Fruit fly (Drosophila melanogaster) whole organism, embryonic: Measurements from ENCODE around the gene CG7295.

Experiments used
- ATbp ChIP-seq: fragments of 200-800 bp; sonication (Bioruptor generic); optimal IDR thresholded peaks from 2 replicates; lab custom pipeline; 2017; ENCODE audit warnings: missing biosample characterization, mild to moderate bottlenecking, missing genetic modification characterization, missing genetic modification reagents
- Adf1 ChIP-seq: fragments of 200-800 bp; sonication (Bioruptor generic); IDR thresholded peaks from 2 replicates; pipeline ENCODE4 v1.3.6; 2022; ENCODE audit warnings: missing biosample characterization, missing genetic modification characterization
- B-H2 ChIP-seq: fragments of 200-800 bp; sonication (Bioruptor generic); optimal IDR thresholded peaks from 2 replicates; lab custom pipeline; 2018; ENCODE audit warnings: missing biosample characterization, mild to moderate bottlenecking, missing genetic modification characterization
- Blimp-1 ChIP-seq: fragments of 200-800 bp; sonication (Bioruptor generic); optimal IDR thresholded peaks from 3 replicates; lab custom pipeline; 2018; ENCODE audit warnings: missing biosample characterization, missing genetic modification characterization, mild to moderate bottlenecking, moderate library complexity, missing genetic modification reagents
- Bteb2 ChIP-seq: fragments of 200-800 bp; sonication (Bioruptor generic); optimal IDR thresholded peaks from 2 replicates; lab custom pipeline; 2016; ENCODE audit warnings: missing biosample characterization, missing genetic modification characterization
- CG13287 ChIP-seq: fragments of 200-800 bp; sonication (Bioruptor generic); IDR thresholded peaks from 2 replicates; pipeline ENCODE4 v1.3.6; 2022; ENCODE audit warnings: missing biosample characterization, missing genetic modification characterization; ENCODE audit not compliant: partially characterized antibody
- CG14441 ChIP-seq: fragments of 200-800 bp; sonication (Bioruptor generic); IDR thresholded peaks from 2 replicates; pipeline ENCODE4 v1.3.6; 2022; ENCODE audit warnings: missing biosample characterization, missing genetic modification characterization
- CG16813 ChIP-seq: fragments of 200-800 bp; sonication (Bioruptor generic); IDR thresholded peaks from 3 replicates; pipeline ENCODE4 v1.3.6; 2022; ENCODE audit warnings: missing biosample characterization, missing genetic modification characterization; ENCODE audit not compliant: partially characterized antibody
- CG17359 ChIP-seq: fragments of 200-800 bp; sonication (Bioruptor generic); optimal IDR thresholded peaks from 3 replicates; lab custom pipeline; 2018; ENCODE audit warnings: missing biosample characterization, mild to moderate bottlenecking, missing genetic modification characterization, moderate library complexity
- CG18599 ChIP-seq: fragments of 200-800 bp; sonication (Bioruptor generic); optimal IDR thresholded peaks from 3 replicates; lab custom pipeline; 2017; ENCODE audit warnings: missing biosample characterization, missing genetic modification characterization, mild to moderate bottlenecking, moderate library complexity, missing genetic modification reagents
- CG2199 ChIP-seq: fragments of 200-800 bp; sonication (Bioruptor generic); IDR thresholded peaks from 3 replicates; pipeline ENCODE4 v1.3.6; 2022; ENCODE audit warnings: missing biosample characterization, missing genetic modification characterization
- CG2678 ChIP-seq: fragments of 200-800 bp; sonication (Bioruptor generic); optimal IDR thresholded peaks from 3 replicates; lab custom pipeline; 2019; ENCODE audit warnings: missing biosample characterization, mild to moderate bottlenecking, missing genetic modification characterization, moderate library complexity
- CG30020 ChIP-seq: fragments of 200-800 bp; optimal IDR thresholded peaks from 2 replicates; lab custom pipeline; 2019; ENCODE audit warnings: missing biosample characterization, mild to moderate bottlenecking, missing genetic modification characterization, moderate library complexity
- CG34376 ChIP-seq: fragments of 200-800 bp; sonication (Bioruptor generic); optimal IDR thresholded peaks from 2 replicates; lab custom pipeline; 2018; ENCODE audit warnings: missing biosample characterization, mild to moderate bottlenecking, missing genetic modification characterization
- CG4707 ChIP-seq: fragments of 200-800 bp; sonication (Bioruptor generic); optimal IDR thresholded peaks from 2 replicates; lab custom pipeline; 2018; ENCODE audit warnings: missing biosample characterization, mild to moderate bottlenecking, missing genetic modification characterization, moderate library complexity
- CG7372 ChIP-seq: fragments of 200-800 bp; sonication (Bioruptor generic); IDR thresholded peaks from 2 replicates; pipeline ENCODE4 v1.3.6; 2022; ENCODE audit warnings: missing biosample characterization, missing genetic modification characterization
- CG8290 ChIP-seq, 3 experiments: fragments of 200-800 bp; sonication (Bioruptor generic); optimal IDR thresholded peaks; 2 replicates each; lab custom pipeline; 2016 to 2019; ENCODE audit warnings: missing biosample characterization in 3 of 3, missing genetic modification characterization in 3 of 3, mild to moderate bottlenecking in 2 of 3, moderate library complexity in 1 of 3
- D ChIP-seq, 2 experiments: fragments of 200-800 bp in 1 of 2; fragments of >200 bp in 1 of 2; sonication (Bioruptor generic) in 1 of 2; optimal IDR thresholded peaks; 2 replicates in 1 of 2; 3 replicates in 1 of 2; lab custom pipeline; 2017; ENCODE audit warnings: mild to moderate bottlenecking in 1 of 2, missing biosample characterization in 1 of 2, missing genetic modification characterization in 1 of 2, missing genetic modification reagents in 1 of 2
- E2f2 ChIP-seq: fragments of 200-800 bp; sonication (Bioruptor generic); IDR thresholded peaks from 2 replicates; pipeline ENCODE4 v1.3.6; 2022; ENCODE audit warnings: missing biosample characterization, missing genetic modification characterization
- GATAe ChIP-seq: fragments of 200-800 bp; sonication (Bioruptor generic); conservative IDR thresholded peaks from 2 replicates; pipeline ENCODE4 v1.3.6; 2022; ENCODE audit warnings: missing biosample characterization, missing genetic modification characterization
- H15 ChIP-seq: fragments of 200-800 bp; sonication (Bioruptor generic); IDR thresholded peaks from 3 replicates; pipeline ENCODE4 v1.3.6; 2022; ENCODE audit warnings: missing biosample characterization, missing genetic modification characterization
- Hmr ChIP-seq: fragments of 200-800 bp; sonication (Bioruptor generic); optimal IDR thresholded peaks from 3 replicates; lab custom pipeline; 2017; ENCODE audit warnings: mild to moderate bottlenecking, missing biosample characterization, missing genetic modification reagents, missing genetic modification characterization
- PHDP ChIP-seq: fragments of 200-800 bp; sonication (Bioruptor generic); optimal IDR thresholded peaks from 3 replicates; lab custom pipeline; 2018; ENCODE audit warnings: missing biosample characterization, mild to moderate bottlenecking, missing genetic modification characterization, moderate library complexity
- ara ChIP-seq: fragments of 200-800 bp; sonication (Bioruptor generic); IDR thresholded peaks from 2 replicates; pipeline ENCODE4 v1.3.6; 2022; ENCODE audit warnings: missing biosample characterization, missing genetic modification characterization
- ato ChIP-seq: fragments of 200-800 bp; sonication (Bioruptor generic); IDR thresholded peaks from 2 replicates; pipeline ENCODE4 v1.3.6; 2022; ENCODE audit warnings: missing biosample characterization, missing genetic modification characterization; ENCODE audit not compliant: partially characterized antibody
- bsh ChIP-seq, 2 experiments: fragments of 200-800 bp; sonication (Bioruptor generic); optimal IDR thresholded peaks; 2 replicates each; lab custom pipeline; 2017 to 2018; ENCODE audit warnings: mild to moderate bottlenecking in 2 of 2, missing biosample characterization in 2 of 2, missing genetic modification characterization in 2 of 2, moderate library complexity in 1 of 2
- ci ChIP-seq: fragments of 200-800 bp; sonication (Bioruptor generic); IDR thresholded peaks from 3 replicates; pipeline ENCODE4 v1.3.6; 2022; ENCODE audit warnings: missing biosample characterization, missing genetic modification characterization
- disco-r ChIP-seq: fragments of 200-800 bp; sonication (Bioruptor generic); optimal IDR thresholded peaks from 2 replicates; lab custom pipeline; 2016; ENCODE audit warnings: missing biosample characterization, missing genetic modification characterization
- ewg ChIP-seq: fragments of 200-800 bp; sonication (Bioruptor generic); optimal IDR thresholded peaks from 3 replicates; lab custom pipeline; 2017; ENCODE audit warnings: mild to moderate bottlenecking, missing biosample characterization, missing genetic modification reagents, missing genetic modification characterization
- exex ChIP-seq: fragments of 200-800 bp; sonication (Bioruptor generic); optimal IDR thresholded peaks from 4 replicates; lab custom pipeline; 2018; ENCODE audit warnings: missing biosample characterization, mild to moderate bottlenecking, missing genetic modification characterization, moderate library complexity
- gem ChIP-seq: fragments of 200-800 bp; sonication (Bioruptor generic); optimal IDR thresholded peaks from 2 replicates; lab custom pipeline; 2019; ENCODE audit warnings: missing biosample characterization, mild to moderate bottlenecking, missing genetic modification characterization, moderate library complexity
- grau ChIP-seq: fragments of 200-800 bp; optimal IDR thresholded peaks from 3 replicates; lab custom pipeline; 2019; ENCODE audit warnings: missing biosample characterization, mild to moderate bottlenecking, missing genetic modification characterization, moderate library complexity
- ken ChIP-seq: fragments of 200-800 bp; sonication (Bioruptor generic); IDR thresholded peaks from 3 replicates; pipeline ENCODE4 v1.3.6; 2022; ENCODE audit warnings: missing biosample characterization, missing genetic modification characterization
- kni ChIP-seq: fragments of 200-800 bp; sonication (Bioruptor generic); optimal IDR thresholded peaks from 3 replicates; lab custom pipeline; 2017; ENCODE audit warnings: mild to moderate bottlenecking, missing biosample characterization, missing genetic modification reagents, missing genetic modification characterization
- lab ChIP-seq: fragments of 200-800 bp; sonication (Bioruptor generic); optimal IDR thresholded peaks from 3 replicates; lab custom pipeline; 2017; ENCODE audit warnings: missing biosample characterization, missing genetic modification characterization, mild to moderate bottlenecking, moderate library complexity, missing genetic modification reagents
- mirr ChIP-seq: fragments of 200-800 bp; sonication (Bioruptor generic); optimal IDR thresholded peaks from 3 replicates; lab custom pipeline; 2018; ENCODE audit warnings: missing biosample characterization, mild to moderate bottlenecking, missing genetic modification characterization
- pan ChIP-seq, 4 experiments: fragments of >200 bp in 3 of 4; fragments of 200-800 bp in 1 of 4; sonication (Bioruptor generic) in 1 of 4; optimal IDR thresholded peaks in 3 of 4; IDR thresholded peaks in 1 of 4; 2 replicates each; pipeline versions ENCODE4 v1.3.6 to Lab custom; 2017 to 2022; ENCODE audit warnings: missing biosample characterization in 2 of 4, missing genetic modification characterization in 2 of 4, mixed read lengths in 1 of 4
- ro ChIP-seq: fragments of 200-800 bp; sonication (Bioruptor generic); IDR thresholded peaks from 2 replicates; pipeline ENCODE4 v1.3.6; 2022; ENCODE audit warnings: missing biosample characterization, missing genetic modification characterization
- sc ChIP-seq, 3 experiments: fragments of >200 bp in 2 of 3; fragments of 200-800 bp in 1 of 3; sonication (Bioruptor generic) in 1 of 3; optimal IDR thresholded peaks; 2 replicates in 2 of 3; 3 replicates in 1 of 3; lab custom pipeline; 2017; ENCODE audit warnings: mild to moderate bottlenecking in 1 of 3, missing biosample characterization in 1 of 3, missing genetic modification characterization in 1 of 3, missing genetic modification reagents in 1 of 3
- scrt ChIP-seq: fragments of 200-800 bp; sonication (Bioruptor generic); optimal IDR thresholded peaks from 2 replicates; lab custom pipeline; 2018; ENCODE audit warnings: missing biosample characterization, mild to moderate bottlenecking, missing genetic modification characterization, moderate library complexity
- sens ChIP-seq: fragments of 200-800 bp; sonication (Bioruptor generic); peaks from one replicate; lab custom pipeline; 2016; ENCODE audit warnings: missing biosample characterization, missing genetic modification characterization
- stwl ChIP-seq: fragments of 200-800 bp; sonication (Bioruptor generic); optimal IDR thresholded peaks from 3 replicates; lab custom pipeline; 2018; ENCODE audit warnings: missing biosample characterization, mild to moderate bottlenecking, missing genetic modification characterization, moderate library complexity
- sug ChIP-seq: fragments of 200-800 bp; optimal IDR thresholded peaks from 2 replicates; lab custom pipeline; 2019; ENCODE audit warnings: missing biosample characterization, mild to moderate bottlenecking, missing genetic modification characterization, moderate library complexity
- yki ChIP-seq: fragments of >200 bp; optimal IDR thresholded peaks from 3 replicates; lab custom pipeline; 2018
- zfh1 ChIP-seq: fragments of 200-800 bp; sonication (Bioruptor generic); IDR thresholded peaks from 3 replicates; pipeline ENCODE4 v1.3.6; 2022; ENCODE audit warnings: missing biosample characterization, missing genetic modification characterization

The CG7295 gene

dm6 chr2L:1912489-1912888, 42.9 kb downstream of the CG7295 start:
- no peak for TF ChIP-seq disco-r (GFP tag; lab: Kevin White, UChicago)
- TF ChIP-seq CG2199, result no peak
- peak; percentile 3 for TF ChIP-seq scrt (GFP tag; lab: Kevin White, UChicago)
- TF ChIP-seq yki (lab: Kevin White, UChicago), result no peak
- TF ChIP-seq CG2678 (tag; lab: Kevin White, UChicago), result peak; percentile 24
- 0 out of 2 replicates have a peak, but pooled peaks have one; percentile 11 for TF ChIP-seq CG7372
- TF ChIP-seq Blimp-1, result no peak
- TF ChIP-seq lab (GFP tag; lab: Kevin White, UChicago), result peak; percentile 15
- no peak for TF ChIP-seq stwl (tag; lab: Kevin White, UChicago)
- TF ChIP-seq GATAe (GFP tag; lab: Robert Waterston, UW), result 0 out of 2 replicates have a peak, but pooled peaks have one; percentile 26
- TF ChIP-seq sug (tag; lab: Kevin White, UChicago), result peak; percentile 57
- peak; percentile 88 for TF ChIP-seq exex (tag; lab: Kevin White, UChicago)
- TF ChIP-seq CG14441 (GFP tag; lab: Robert Waterston, UW), result 0 out of 2 replicates have a peak, but pooled peaks have one; percentile 22
- no peak for TF ChIP-seq E2f2 (GFP tag; lab: Robert Waterston, UW)
- no peak for TF ChIP-seq CG30020 (tag; lab: Kevin White, UChicago)
- TF ChIP-seq ato (GFP tag; lab: Robert Waterston, UW), result no peak
- TF ChIP-seq sens (GFP tag; lab: Kevin White, UChicago), result peak; percentile 68
- peak; percentile 7 for TF ChIP-seq B-H2 (GFP tag; lab: Kevin White, UChicago)
- peak; percentile 53 for TF ChIP-seq CG34376 (GFP tag; lab: Kevin White, UChicago)
- peak; percentile 9 for TF ChIP-seq CG18599 (GFP tag; lab: Kevin White, UChicago)
- TF ChIP-seq Hmr (GFP tag; lab: Kevin White, UChicago), result peak; percentile 11
- peak; percentile 72 for TF ChIP-seq mirr (GFP tag; lab: Kevin White, UChicago)

- TF ChIP-seq ATbp (GFP tag; lab: Kevin White, UChicago) (peak; percentile 64), ci (GFP tag; lab: Robert Waterston, UW) (0 out of 3 replicates have a peak, but pooled peaks have one; percentile 52), CG8290 (GFP tag; optimal IDR thresholded peaks at IDR 0.05; lab: Kevin White, UChicago) (no peak), CG8290 (tag; optimal IDR thresholded peaks at IDR 0.05; lab: Kevin White, UChicago) (peak in 1 of 2 experiments; percentile 58), ewg (peak; percentile 11), zfh1 (GFP tag; lab: Robert Waterston, UW) (no peak), sens (GFP tag; lab: Kevin White, UChicago) (peak; percentile 65), kni (GFP tag; lab: Kevin White, UChicago) (peak; percentile 12), H15 (GFP tag; lab: Robert Waterston, UW) (no peak), CG4707 (GFP tag; lab: Kevin White, UChicago) (peak; percentile 31), ro (no peak), Adf1 (GFP tag; lab: Robert Waterston, UW) (peak; percentile 51; the same call in 1 of the 2 replicates), CG17359 (tag; lab: Kevin White, UChicago) (peak; percentile 26), ken (GFP tag; lab: Robert Waterston, UW) (no peak), bsh (GFP tag; optimal IDR thresholded peaks at IDR 0.05; lab: Kevin White, UChicago) (peak in 1 of 2 experiments; percentile 16), grau (tag; lab: Kevin White, UChicago) (peak; percentile 5), PHDP (tag; lab: Kevin White, UChicago) (peak; percentile 33), gem (peak; percentile 26), Bteb2 (GFP tag; lab: Kevin White, UChicago) (no peak), CG16813 (GFP tag; lab: Robert Waterston, UW) (peak; percentile 22; the same call in 1 of the 3 replicates), sc (optimal IDR thresholded peaks at IDR 0.05; lab: Kevin White, UChicago) (no peak), sc (GFP tag; optimal IDR thresholded peaks at IDR 0.05; lab: Kevin White, UChicago) (peak; percentile 42), pan (optimal IDR thresholded peaks at IDR 0.05; lab: Kevin White, UChicago) (no peak), pan (GFP tag; optimal IDR thresholded peaks at IDR 0.05 in 1 of 2, IDR thresholded peaks at IDR 0.05 in 1 of 2) (peak in 1 of 2 experiments; percentile 34), CG13287 (no peak), ara (GFP tag; lab: Robert Waterston, UW) (0 out of 2 replicates have a peak, but pooled peaks have one; percentile 32), D (optimal IDR thresholded peaks at IDR 0.05; lab: Kevin White, UChicago) (no peak), D (GFP tag; optimal IDR thresholded peaks at IDR 0.05; lab: Kevin White, UChicago) (no peak)
Observed at dm6 chr2L:1913047-1913760, 43.6 kb downstream of the CG7295 start.
